Fruit fly (Drosophila melanogaster): ENCODE results near the gene CG11151.

- TF ChIP-seq CG4282 (GFP tag; optimal IDR thresholded peaks at IDR 0.05) (no peak), Eip74EF (GFP tag; optimal IDR thresholded peaks at IDR 0.05) (no peak), Jarid2 (GFP tag; optimal IDR thresholded peaks at IDR 0.05) (no peak), insv (GFP tag; optimal IDR thresholded peaks at IDR 0.05) (no peak), CG1832 (GFP tag; optimal IDR thresholded peaks at IDR 0.05) (no peak), sc (optimal IDR thresholded peaks at IDR 0.05) (no peak), sc (GFP tag; optimal IDR thresholded peaks at IDR 0.05) (no peak), jing (GFP tag; optimal IDR thresholded peaks at IDR 0.05) (no peak), knrl (GFP tag; IDR thresholded peaks at IDR 0.05; ENCODE audit: partially characterized antibody) (no peak)
Measured at dm6 chrX:13699666-13700065, 39.9 kb upstream of the CG11151 start.
